Worm (Caenorhabditis elegans) whole organism, L2 larva: ENCODE measurements around the gene M03F4.6.

Source experiments
- C34F6.9 ChIP-seq: fragments of 150-350 bp; optimal IDR thresholded peaks from 2 replicates; lab custom pipeline; 2014; ENCODE audit warnings: missing biosample characterization, missing genetic modification characterization
- R02D3.7 ChIP-seq: fragments of 150-350 bp; optimal IDR thresholded peaks from 2 replicates; lab custom pipeline; 2014; ENCODE audit warnings: missing biosample characterization, missing genetic modification characterization
- Y55F3AM.14 ChIP-seq: fragments of 200-800 bp; sonication (Bioruptor generic); optimal IDR thresholded peaks from 2 replicates; lab custom pipeline; 2018; ENCODE audit warnings: mild to moderate bottlenecking, missing genetic modification characterization, missing compliant biosample characterization
- ZK546.5 ChIP-seq: sonication (generic microtip); optimal IDR thresholded peaks from 2 replicates; lab custom pipeline; 2017; ENCODE audit warnings: missing biosample characterization, missing genetic modification characterization
- alr-1 ChIP-seq: fragments of 150-350 bp; optimal IDR thresholded peaks from 2 replicates; lab custom pipeline; 2014; ENCODE audit warnings: missing biosample characterization, missing genetic modification characterization
- ama-1 ChIP-seq: fragments of 150-350 bp; optimal IDR thresholded peaks from 2 replicates; lab custom pipeline; 2018; ENCODE audit warnings: inconsistent platforms
- blmp-1 ChIP-seq: sonication (generic microtip); optimal IDR thresholded peaks from 2 replicates; lab custom pipeline; 2017; ENCODE audit warnings: missing genetic modification characterization, mild to moderate bottlenecking, missing compliant biosample characterization, antibody characterized with exemption, moderate library complexity; ENCODE audit not compliant: insufficient read depth
- crh-2 ChIP-seq: sonication (generic microtip); optimal IDR thresholded peaks from 2 replicates; lab custom pipeline; 2017; ENCODE audit warnings: missing biosample characterization, missing genetic modification characterization
- dmd-4 ChIP-seq: sonication (generic microtip); optimal IDR thresholded peaks from 2 replicates; lab custom pipeline; 2017; ENCODE audit warnings: missing biosample characterization, missing genetic modification characterization
- egl-27 ChIP-seq: sonication (generic microtip); optimal IDR thresholded peaks from 3 replicates; lab custom pipeline; 2017; ENCODE audit warnings: missing biosample characterization, missing genetic modification reagents, missing genetic modification characterization
- elt-1 ChIP-seq: fragments of 150-350 bp; optimal IDR thresholded peaks from 2 replicates; lab custom pipeline; 2014; ENCODE audit warnings: missing biosample characterization, missing genetic modification characterization
- elt-3 ChIP-seq: sonication (generic microtip); optimal IDR thresholded peaks from 2 replicates; lab custom pipeline; 2017; ENCODE audit warnings: missing biosample characterization, missing genetic modification characterization
- gmeb-1 ChIP-seq: fragments of 150-350 bp; optimal IDR thresholded peaks from 2 replicates; lab custom pipeline; 2014; ENCODE audit warnings: missing biosample characterization, missing genetic modification characterization
- lin-11 ChIP-seq: fragments of 150-350 bp; sonication (generic microtip); optimal IDR thresholded peaks from 2 replicates; lab custom pipeline; 2014; ENCODE audit warnings: missing biosample characterization, missing genetic modification characterization, inconsistent platforms, mixed read lengths
- lin-13 ChIP-seq: fragments of 150-350 bp; optimal IDR thresholded peaks from 2 replicates; lab custom pipeline; 2014; ENCODE audit warnings: missing biosample characterization, missing genetic modification reagents, missing genetic modification characterization
- lin-39 ChIP-seq: fragments of 150-350 bp; optimal IDR thresholded peaks from 2 replicates; lab custom pipeline; 2014; ENCODE audit warnings: missing biosample characterization, missing genetic modification reagents, missing genetic modification characterization
- lsy-2 ChIP-seq, 2 experiments: fragments of 150-350 bp in 1 of 2; sonication (generic microtip) in 1 of 2; optimal IDR thresholded peaks; 2 replicates each; lab custom pipeline; 2014 to 2017; ENCODE audit warnings: missing biosample characterization in 2 of 2, missing genetic modification characterization in 2 of 2
- mab-5 ChIP-seq: fragments of 150-350 bp; optimal IDR thresholded peaks from 2 replicates; lab custom pipeline; 2014; ENCODE audit warnings: missing biosample characterization, missing genetic modification characterization
- mdl-1 ChIP-seq, 2 experiments: fragments of 150-350 bp in 1 of 2; sonication (generic microtip) in 1 of 2; optimal IDR thresholded peaks; 2 replicates each; lab custom pipeline; 2017; ENCODE audit warnings: missing biosample characterization in 2 of 2, missing genetic modification characterization in 2 of 2
- nhr-10 ChIP-seq: sonication (generic microtip); optimal IDR thresholded peaks from 2 replicates; lab custom pipeline; 2017; ENCODE audit warnings: missing biosample characterization, missing genetic modification characterization
- nhr-11 ChIP-seq: fragments of 150-350 bp; optimal IDR thresholded peaks from 2 replicates; lab custom pipeline; 2014; ENCODE audit warnings: missing biosample characterization, missing genetic modification characterization
- nhr-12 ChIP-seq: fragments of 150-350 bp; optimal IDR thresholded peaks from 2 replicates; lab custom pipeline; 2014; ENCODE audit warnings: missing biosample characterization, missing genetic modification characterization
- nhr-129 ChIP-seq: fragments of 150-350 bp; optimal IDR thresholded peaks from 2 replicates; lab custom pipeline; 2014; ENCODE audit warnings: missing biosample characterization, missing genetic modification characterization
- nhr-21 ChIP-seq: fragments of 150-350 bp; optimal IDR thresholded peaks from 2 replicates; lab custom pipeline; 2014; ENCODE audit warnings: missing biosample characterization, missing genetic modification characterization
- nhr-23 ChIP-seq: fragments of 150-350 bp; optimal IDR thresholded peaks from 2 replicates; lab custom pipeline; 2014; ENCODE audit warnings: missing biosample characterization, missing genetic modification reagents, missing genetic modification characterization
- nhr-237 ChIP-seq: fragments of 150-350 bp; optimal IDR thresholded peaks from 2 replicates; lab custom pipeline; 2014; ENCODE audit warnings: missing biosample characterization, missing genetic modification characterization
- nhr-25 ChIP-seq: fragments of 150-350 bp; sonication (generic microtip); optimal IDR thresholded peaks from 3 replicates; lab custom pipeline; 2014; ENCODE audit warnings: missing biosample characterization, missing genetic modification characterization
- nhr-6 ChIP-seq: fragments of 150-350 bp; optimal IDR thresholded peaks from 2 replicates; lab custom pipeline; 2014; ENCODE audit warnings: missing biosample characterization, missing genetic modification characterization
- nhr-77 ChIP-seq: fragments of 150-350 bp; optimal IDR thresholded peaks from 2 replicates; lab custom pipeline; 2014; ENCODE audit warnings: missing biosample characterization, missing genetic modification characterization
- peb-1 ChIP-seq: fragments of 150-350 bp; optimal IDR thresholded peaks from 2 replicates; lab custom pipeline; 2014; ENCODE audit warnings: missing biosample characterization, missing genetic modification characterization
- skn-1 ChIP-seq: sonication (generic microtip); optimal IDR thresholded peaks from 2 replicates; lab custom pipeline; 2017; ENCODE audit warnings: missing biosample characterization, missing genetic modification characterization
- sma-3 ChIP-seq: sonication (generic microtip); optimal IDR thresholded peaks from 2 replicates; lab custom pipeline; 2016; ENCODE audit warnings: missing genetic modification reagents, missing genetic modification characterization, missing compliant biosample characterization
- sma-9 ChIP-seq, 2 experiments: fragments of 150-350 bp in 1 of 2; sonication (generic microtip) in 1 of 2; optimal IDR thresholded peaks; 2 replicates each; lab custom pipeline; 2014 to 2016; ENCODE audit warnings: missing genetic modification characterization in 2 of 2, mild to moderate bottlenecking in 1 of 2, missing biosample characterization in 1 of 2, missing compliant biosample characterization in 1 of 2, missing genetic modification reagents in 1 of 2, moderate library complexity in 1 of 2
- snpc-4 ChIP-seq: fragments of 150-350 bp; optimal IDR thresholded peaks from 2 replicates; lab custom pipeline; 2014; ENCODE audit warnings: missing biosample characterization, missing genetic modification characterization
- unc-39 ChIP-seq: fragments of 150-350 bp; optimal IDR thresholded peaks from 2 replicates; lab custom pipeline; 2014; ENCODE audit warnings: missing biosample characterization, missing genetic modification characterization
- unc-55 ChIP-seq: fragments of 150-350 bp; sonication (generic microtip); optimal IDR thresholded peaks from 3 replicates; lab custom pipeline; 2014; ENCODE audit warnings: missing biosample characterization, missing genetic modification reagents, missing genetic modification characterization
- unc-62 ChIP-seq: fragments of 150-350 bp; optimal IDR thresholded peaks from 2 replicates; lab custom pipeline; 2014; ENCODE audit warnings: missing biosample characterization, missing genetic modification reagents, missing genetic modification characterization
- zag-1 ChIP-seq: fragments of 150-350 bp; optimal IDR thresholded peaks from 2 replicates; lab custom pipeline; 2014; ENCODE audit warnings: missing biosample characterization, missing genetic modification characterization
- ztf-1 ChIP-seq: fragments of 200-800 bp; sonication (Bioruptor generic); conservative IDR thresholded peaks from 2 replicates; pipeline ENCODE4 v1.3.6; 2022; ENCODE audit warnings: missing genetic modification characterization, missing compliant biosample characterization
- ztf-4 ChIP-seq: fragments of 150-350 bp; optimal IDR thresholded peaks from 2 replicates; lab custom pipeline; 2014; ENCODE audit warnings: missing biosample characterization, missing genetic modification characterization

The M03F4.6 gene

DNA sequence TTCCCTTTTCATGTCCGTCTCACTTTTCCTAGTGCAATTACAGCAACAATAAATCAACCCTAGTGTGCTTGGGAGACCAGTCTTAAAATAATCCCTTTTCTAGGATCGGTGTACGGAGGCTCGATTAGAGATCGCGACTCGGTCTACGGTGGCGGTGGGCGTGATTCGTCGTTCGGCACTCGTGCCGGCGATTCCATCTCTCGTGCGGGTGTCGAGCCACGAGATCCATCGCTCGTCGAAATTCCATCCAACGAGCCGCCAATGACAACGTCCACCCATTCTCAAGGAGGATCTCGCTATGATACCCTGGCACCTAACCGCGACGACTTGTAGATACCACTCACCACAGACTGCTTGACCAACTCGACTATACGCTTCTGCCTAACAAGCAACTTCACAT, 23.4 kb upstream of the M03F4.6 start:
- no peak for TF ChIP-seq sma-9 (GFP tag; optimal IDR thresholded peaks at IDR 0.05; lab: Kevin White, UChicago)
- TF ChIP-seq sma-9 (tag; optimal IDR thresholded peaks at IDR 0.05; lab: Kevin White, UChicago) = no peak
- no peak for TF ChIP-seq lin-11 (tag; lab: Kevin White, UChicago)
- no peak for TF ChIP-seq ztf-1 (GFP tag; lab: Robert Waterston, UW)
- TF ChIP-seq gmeb-1 (tag; lab: Kevin White, UChicago) = no peak
- no peak for TF ChIP-seq nhr-12 (tag; lab: Kevin White, UChicago)
- no peak for TF ChIP-seq ztf-4 (tag; lab: Kevin White, UChicago)
- no peak for TF ChIP-seq snpc-4
- TF ChIP-seq nhr-77 (tag; lab: Kevin White, UChicago) = no peak
- no peak for TF ChIP-seq nhr-23 (tag; lab: Kevin White, UChicago)
- no peak for TF ChIP-seq zag-1 (tag; lab: Kevin White, UChicago)
- TF ChIP-seq skn-1 (tag; lab: Kevin White, UChicago) = no peak
- no peak for TF ChIP-seq ama-1 (lab: Kevin White, UChicago)
- TF ChIP-seq nhr-129 = no peak
- no peak for TF ChIP-seq nhr-21 (tag; lab: Kevin White, UChicago)
- TF ChIP-seq unc-39 = no peak
- TF ChIP-seq mab-5 = no peak
- no peak for TF ChIP-seq nhr-10 (tag; lab: Kevin White, UChicago)
- no peak for TF ChIP-seq alr-1 (tag; lab: Kevin White, UChicago)
- no peak for TF ChIP-seq elt-1 (tag; lab: Kevin White, UChicago)

DNA sequence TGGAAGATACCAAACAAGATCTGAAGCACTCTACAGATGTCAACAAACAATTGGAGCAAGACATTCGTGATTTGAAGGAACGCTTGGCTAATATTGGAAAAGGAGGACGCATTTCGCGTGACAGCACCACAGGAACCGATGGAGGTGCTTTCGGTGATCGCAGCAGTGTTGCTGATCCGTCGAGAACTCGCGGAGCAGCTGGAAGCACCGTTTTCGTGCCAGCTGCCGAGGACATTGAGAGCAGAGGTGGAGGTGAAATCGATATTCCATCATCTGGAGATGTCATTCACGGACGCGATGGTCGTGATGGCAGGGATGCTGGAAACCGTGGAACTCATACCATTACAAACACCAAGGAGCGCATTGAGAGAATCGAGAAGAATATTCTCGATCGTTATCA, 18.5 kb upstream of the M03F4.6 start:
- TF ChIP-seq skn-1 (tag; lab: Kevin White, UChicago) (no peak), nhr-11 (no peak), egl-27 (no peak), nhr-237 (tag; lab: Kevin White, UChicago) (no peak), mab-5 (no peak), peb-1 (tag; lab: Kevin White, UChicago) (no peak), crh-2 (tag; lab: Kevin White, UChicago) (no peak), nhr-129 (no peak), ztf-1 (GFP tag; lab: Robert Waterston, UW) (no peak), nhr-6 (tag; lab: Kevin White, UChicago) (no peak), elt-1 (tag; lab: Kevin White, UChicago) (no peak), Y55F3AM.14 (GFP tag; lab: Kevin White, UChicago) (no peak), C34F6.9 (tag; lab: Kevin White, UChicago) (no peak), mdl-1 (tag; optimal IDR thresholded peaks at IDR 0.05; lab: Kevin White, UChicago) (no peak), nhr-12 (tag; lab: Kevin White, UChicago) (no peak), lin-11 (tag; lab: Kevin White, UChicago) (no peak)

DNA sequence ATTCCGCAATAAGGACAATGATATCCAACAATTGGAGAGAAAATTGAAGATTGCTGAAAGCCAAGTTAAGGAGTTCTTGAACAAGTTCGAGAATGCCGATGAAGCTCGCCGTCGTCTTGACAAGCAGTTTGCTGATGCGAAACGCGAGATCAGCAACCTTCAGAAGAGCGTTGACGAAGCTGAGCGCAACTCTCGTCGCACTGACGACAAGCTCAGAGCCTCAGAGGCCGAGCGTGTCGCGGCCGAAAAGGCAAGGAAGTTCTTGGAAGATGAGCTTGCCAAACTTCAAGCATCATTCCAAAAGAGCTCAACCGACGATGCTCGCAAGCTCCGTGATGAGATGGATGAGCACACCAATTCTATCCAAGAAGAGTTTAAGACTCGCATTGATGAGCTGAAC, 17.2 kb upstream of the M03F4.6 start:
- no peak for TF ChIP-seq lin-39 (tag; lab: Kevin White, UChicago)
- TF ChIP-seq sma-3 (GFP tag; lab: Kevin White, UChicago) = no peak
- no peak for TF ChIP-seq lin-13 (GFP tag; lab: Kevin White, UChicago)
- no peak for TF ChIP-seq nhr-25 (tag; lab: Kevin White, UChicago)
- no peak for TF ChIP-seq sma-9 (GFP tag; optimal IDR thresholded peaks at IDR 0.05; lab: Kevin White, UChicago)
- TF ChIP-seq sma-9 (tag; optimal IDR thresholded peaks at IDR 0.05; lab: Kevin White, UChicago) = no peak
- TF ChIP-seq ztf-1 (GFP tag; lab: Robert Waterston, UW) = no peak
- TF ChIP-seq blmp-1 (tag; lab: Kevin White, UChicago) = no peak

DNA sequence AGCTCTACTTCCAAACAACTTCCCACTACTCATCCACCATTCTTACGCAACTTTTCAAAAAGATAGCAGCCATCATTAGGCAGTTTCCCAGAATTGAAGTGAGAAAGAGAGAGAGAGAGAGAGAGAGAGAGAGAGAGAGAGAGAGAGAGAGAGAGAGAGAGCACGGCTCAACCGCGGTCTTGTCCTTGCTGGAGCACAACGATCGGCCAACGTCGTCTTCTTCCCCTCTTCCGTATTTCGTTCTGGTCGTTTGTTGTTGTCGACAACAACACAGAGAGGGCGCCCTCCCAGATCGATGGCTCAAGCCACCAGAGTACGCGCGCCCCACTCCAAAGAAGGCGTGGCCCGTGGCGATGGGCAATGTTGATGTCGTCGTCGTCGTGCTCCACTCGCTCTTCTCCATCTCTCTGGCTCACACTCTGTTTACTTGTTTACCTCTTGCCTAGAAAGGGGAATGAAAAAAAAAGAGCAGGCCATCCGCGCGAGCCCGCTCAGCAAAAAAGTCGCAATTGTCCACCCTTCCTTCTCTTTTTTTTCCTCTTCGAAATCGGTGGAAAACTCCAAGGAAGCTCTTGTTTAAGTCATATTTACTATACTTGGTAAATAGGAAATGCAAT, 13.0 kb upstream of the M03F4.6 start:
- TF ChIP-seq elt-3 (tag; lab: Kevin White, UChicago) (no peak), alr-1 (tag; lab: Kevin White, UChicago) (no peak), lsy-2 (tag; optimal IDR thresholded peaks at IDR 0.05; lab: Kevin White, UChicago) (peak in 1 of 2 experiments; percentile 58), unc-62 (GFP tag; lab: Kevin White, UChicago) (no peak), ztf-1 (GFP tag; lab: Robert Waterston, UW) (no peak), nhr-21 (tag; lab: Kevin White, UChicago) (no peak), mdl-1 (tag; optimal IDR thresholded peaks at IDR 0.05; lab: Kevin White, UChicago) (peak; percentile 37 to 38), skn-1 (tag; lab: Kevin White, UChicago) (no peak), R02D3.7 (tag; lab: Kevin White, UChicago) (no peak), sma-3 (GFP tag; lab: Kevin White, UChicago) (no peak), mab-5 (peak; percentile 41), nhr-12 (tag; lab: Kevin White, UChicago) (no peak), nhr-77 (tag; lab: Kevin White, UChicago) (no peak), snpc-4 (no peak), nhr-11 (no peak), nhr-23 (tag; lab: Kevin White, UChicago) (no peak), elt-1 (tag; lab: Kevin White, UChicago) (no peak), peb-1 (tag; lab: Kevin White, UChicago) (no peak), lin-13 (GFP tag; lab: Kevin White, UChicago) (no peak), nhr-25 (tag; lab: Kevin White, UChicago) (no peak), sma-9 (GFP tag; optimal IDR thresholded peaks at IDR 0.05; lab: Kevin White, UChicago) (peak; percentile 65), sma-9 (tag; optimal IDR thresholded peaks at IDR 0.05; lab: Kevin White, UChicago) (no peak), unc-55 (peak; percentile 57), lin-11 (tag; lab: Kevin White, UChicago) (peak; percentile 46), ZK546.5 (tag; lab: Kevin White, UChicago) (no peak), nhr-129 (peak; percentile 60), unc-39 (no peak), nhr-237 (tag; lab: Kevin White, UChicago) (no peak), lin-39 (tag; lab: Kevin White, UChicago) (no peak), crh-2 (tag; lab: Kevin White, UChicago) (peak; percentile 49), dmd-4 (no peak), egl-27 (no peak), nhr-10 (tag; lab: Kevin White, UChicago) (no peak), Y55F3AM.14 (GFP tag; lab: Kevin White, UChicago) (peak; percentile 57)
